Worm (Caenorhabditis elegans): ENCODE results near the gene srt-12.

ce11 chrV:4261385-4261784, 19.1 kb upstream of the srt-12 start:
- TF ChIP-seq lir-3 (tag; optimal IDR thresholded peaks at IDR 0.05; ENCODE audit: poor library complexity) = no peak
- TF ChIP-seq rnt-1 (tag; optimal IDR thresholded peaks at IDR 0.05) = no peak
- no peak for TF ChIP-seq lin-15B (tag; optimal IDR thresholded peaks at IDR 0.05)
- TF ChIP-seq ama-1 (optimal IDR thresholded peaks at IDR 0.05) = no peak
- TF ChIP-seq C16A3.4 (tag; optimal IDR thresholded peaks at IDR 0.05) = no peak
- TF ChIP-seq snpc-4 (tag; optimal IDR thresholded peaks at IDR 0.05) = no peak
- TF ChIP-seq mef-2 (tag; optimal IDR thresholded peaks at IDR 0.05) = no peak
- TF ChIP-seq egl-27 (tag; optimal IDR thresholded peaks at IDR 0.05) = no peak
